Worm (Caenorhabditis elegans): Measurements from ENCODE around the gene CD4.11.

The CD4.11 gene

DNA sequence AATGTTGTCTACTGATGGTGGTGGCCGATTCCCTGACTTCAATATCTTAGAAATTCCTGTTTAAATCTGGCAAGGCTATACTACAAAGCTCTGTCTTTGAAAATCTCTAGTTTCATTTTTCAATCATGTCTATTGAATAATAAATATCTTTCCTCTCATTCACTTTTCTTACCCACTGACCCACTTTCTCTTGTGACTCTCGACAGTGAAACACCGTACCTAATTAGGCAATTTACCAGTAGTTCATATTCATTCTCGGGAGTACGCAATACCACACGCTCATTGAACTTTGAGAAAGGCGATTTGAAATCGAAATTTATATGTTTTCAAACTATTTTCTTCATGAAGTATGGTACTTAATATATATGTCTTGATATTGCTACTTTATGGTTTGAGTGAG is at the start of gene CD4.11:
CD4.11 (plus strand) TSS at position 301 of the 400 bp plus-strand sequence.
- no peak for TF ChIP-seq klf-2 (GFP tag; conservative IDR thresholded peaks at IDR 0.05)
- no peak for TF ChIP-seq med-1 (GFP tag; optimal IDR thresholded peaks at IDR 0.05; ENCODE audit: insufficient read depth)
- no peak for TF ChIP-seq T22C8.4 (GFP tag; IDR thresholded peaks at IDR 0.05)
- no peak for TF ChIP-seq tab-1 (GFP tag; IDR thresholded peaks at IDR 0.05)
- no peak for TF ChIP-seq cog-1 (tag; optimal IDR thresholded peaks at IDR 0.05)
- TF ChIP-seq ztf-23 (GFP tag; IDR thresholded peaks at IDR 0.05), result no peak
- TF ChIP-seq ref-1 (GFP tag; conservative IDR thresholded peaks at IDR 0.05), result no peak
- no peak for TF ChIP-seq ztf-29 (GFP tag; IDR thresholded peaks at IDR 0.05)
- no peak for TF ChIP-seq flt-1 (GFP tag; IDR thresholded peaks at IDR 0.05)

DNA sequence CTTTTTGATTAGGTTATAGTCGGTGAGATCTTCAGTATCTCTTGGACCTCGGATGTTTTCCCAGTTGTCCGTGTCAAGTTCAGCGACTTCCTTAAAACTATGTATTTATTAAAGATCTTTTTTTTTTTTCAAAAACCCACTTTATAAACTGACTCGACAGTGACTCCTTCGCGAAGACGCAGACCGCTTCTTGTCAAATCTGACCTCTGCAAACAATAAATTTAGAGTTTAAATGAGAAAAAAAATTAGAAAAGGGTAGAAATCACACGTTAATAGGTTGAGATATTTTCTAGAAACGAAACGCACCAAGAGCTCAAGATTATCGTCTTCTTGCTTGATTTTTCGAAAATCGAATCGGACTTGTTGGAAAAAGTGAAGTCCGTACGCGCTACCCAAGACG is 49.2 kb upstream of the CD4.11 start, which contains the start of gene C24G6.8:
C24G6.8 (minus strand) TSS at position 101 of the 400 bp plus-strand sequence.
- no peak for TF ChIP-seq ztf-23 (GFP tag; IDR thresholded peaks at IDR 0.05)
- no peak for TF ChIP-seq flt-1 (GFP tag; IDR thresholded peaks at IDR 0.05)
- TF ChIP-seq ztf-29 (GFP tag; IDR thresholded peaks at IDR 0.05), result no peak
- no peak for TF ChIP-seq T22C8.4 (GFP tag; IDR thresholded peaks at IDR 0.05)

DNA sequence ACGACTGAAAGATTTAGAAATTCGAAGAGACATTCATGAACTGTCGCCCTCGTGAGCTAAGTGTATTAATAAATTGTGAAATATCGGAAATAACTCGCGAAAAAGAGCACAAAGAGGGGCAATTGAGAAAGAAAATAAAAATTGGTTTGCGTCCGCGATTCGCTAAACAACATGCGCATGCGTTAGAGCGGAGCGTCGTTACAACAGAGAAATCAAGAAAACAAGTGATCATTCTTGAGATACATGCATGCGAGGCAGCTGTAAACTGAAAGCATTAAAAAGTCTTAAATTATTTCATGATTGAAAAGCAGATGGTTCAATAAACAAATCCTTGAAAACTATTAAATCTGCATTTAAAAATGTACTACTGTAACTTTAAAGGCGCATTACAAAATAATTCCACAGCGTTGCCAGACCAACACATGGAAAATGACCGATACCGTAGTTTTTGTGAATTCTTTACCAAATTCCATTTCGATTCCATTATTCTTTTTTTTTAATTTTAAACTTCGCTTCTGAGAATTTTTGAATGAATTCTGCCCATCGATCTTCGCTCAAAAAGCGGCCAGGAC is 48.6 kb upstream of the CD4.11 start, which contains the start of the genes cox-16 and syp-2:
cox-16 (minus strand) TSS at position 4 of the 572 bp plus-strand sequence.
syp-2 (plus strand) TSS at position 248 of the 572 bp plus-strand sequence.
- TF ChIP-seq T22C8.4 (GFP tag; IDR thresholded peaks at IDR 0.05) (no peak), cog-1 (tag; optimal IDR thresholded peaks at IDR 0.05) (no peak), ztf-23 (GFP tag; IDR thresholded peaks at IDR 0.05) (no peak), tab-1 (GFP tag; IDR thresholded peaks at IDR 0.05) (no peak), med-1 (GFP tag; optimal IDR thresholded peaks at IDR 0.05; ENCODE audit: insufficient read depth) (no peak), ztf-29 (GFP tag; IDR thresholded peaks at IDR 0.05) (no peak), flt-1 (GFP tag; IDR thresholded peaks at IDR 0.05) (no peak), klf-2 (GFP tag; conservative IDR thresholded peaks at IDR 0.05) (no peak), ref-1 (GFP tag; conservative IDR thresholded peaks at IDR 0.05) (no peak)

DNA sequence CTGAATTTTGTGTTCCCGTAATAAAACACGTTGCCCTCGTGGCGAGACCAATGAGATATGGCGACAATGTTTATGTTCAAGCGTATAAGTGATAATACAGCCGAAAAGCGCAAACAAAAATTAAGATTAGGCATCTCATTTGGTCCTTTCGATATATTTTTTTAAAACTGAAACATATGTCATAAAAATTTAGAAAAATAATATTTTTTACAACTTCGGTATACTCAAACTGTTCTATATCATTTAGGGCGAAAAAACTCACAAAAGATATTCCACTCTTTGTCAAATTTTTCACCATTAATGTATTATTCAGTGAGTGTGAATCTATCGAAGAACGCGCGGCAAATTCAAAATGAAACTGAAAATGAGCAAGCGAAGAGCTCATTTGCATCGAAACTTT is 46.4 kb upstream of the CD4.11 start, which contains the start of gene cft-1:
cft-1 (plus strand) TSS at position 301 of the 400 bp plus-strand sequence.
- TF ChIP-seq med-1 (GFP tag; optimal IDR thresholded peaks at IDR 0.05; ENCODE audit: insufficient read depth), result no peak

DNA sequence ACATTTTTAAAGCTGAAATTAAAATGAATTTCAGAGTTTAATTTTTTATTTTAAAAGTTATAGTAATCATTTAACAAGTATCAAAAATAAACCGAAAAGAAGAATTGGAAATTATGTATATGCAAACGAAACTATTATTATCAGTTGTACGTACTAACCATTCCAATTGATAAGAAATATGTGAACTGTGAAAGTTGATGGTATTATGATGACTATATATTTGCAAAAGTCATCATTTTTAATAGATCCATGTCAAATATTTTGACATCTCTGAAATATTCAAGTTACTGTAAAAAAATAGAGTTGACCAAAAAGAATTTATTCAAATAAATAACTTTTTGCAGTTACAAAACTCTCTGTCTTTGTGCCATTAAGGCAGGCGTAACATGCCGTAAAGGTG is 36.9 kb upstream of the CD4.11 start, which contains the start of gene ugt-48:
ugt-48 (minus strand) TSS at position 12 of the 400 bp plus-strand sequence.
- TF ChIP-seq tab-1 (GFP tag; IDR thresholded peaks at IDR 0.05) (no peak), flt-1 (GFP tag; IDR thresholded peaks at IDR 0.05) (no peak), ref-1 (GFP tag; conservative IDR thresholded peaks at IDR 0.05) (no peak), cog-1 (tag; optimal IDR thresholded peaks at IDR 0.05) (no peak), T22C8.4 (GFP tag; IDR thresholded peaks at IDR 0.05) (no peak), ztf-23 (GFP tag; IDR thresholded peaks at IDR 0.05) (no peak), med-1 (GFP tag; optimal IDR thresholded peaks at IDR 0.05; ENCODE audit: insufficient read depth) (no peak), klf-2 (GFP tag; conservative IDR thresholded peaks at IDR 0.05) (no peak), ztf-29 (GFP tag; IDR thresholded peaks at IDR 0.05) (no peak)

DNA sequence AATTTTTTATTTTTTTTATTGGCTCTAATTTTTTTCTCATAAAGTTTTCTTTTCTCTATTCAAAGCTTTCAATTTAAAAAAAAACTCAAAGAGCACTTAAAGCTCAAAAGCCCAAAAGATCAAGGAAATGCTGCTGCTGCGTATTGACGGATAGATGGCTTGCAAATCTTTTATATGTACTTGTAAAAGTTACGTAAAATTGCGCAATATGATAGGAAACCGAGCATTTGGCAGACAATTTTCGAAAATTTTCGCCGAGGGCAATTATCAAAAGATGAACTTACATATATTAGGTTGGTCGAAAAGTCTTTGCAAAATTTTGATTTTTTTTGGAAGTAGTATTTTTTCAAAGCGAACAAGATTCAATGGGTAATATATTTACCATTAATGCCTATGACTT is 36.4 kb upstream of the CD4.11 start:
- TF ChIP-seq T22C8.4 (GFP tag; IDR thresholded peaks at IDR 0.05), result no peak
- TF ChIP-seq ref-1 (GFP tag; conservative IDR thresholded peaks at IDR 0.05), result no peak
- no peak for TF ChIP-seq flt-1 (GFP tag; IDR thresholded peaks at IDR 0.05)
- TF ChIP-seq med-1 (GFP tag; optimal IDR thresholded peaks at IDR 0.05; ENCODE audit: insufficient read depth), result no peak
- TF ChIP-seq tab-1 (GFP tag; IDR thresholded peaks at IDR 0.05), result no peak
- no peak for TF ChIP-seq klf-2 (GFP tag; conservative IDR thresholded peaks at IDR 0.05)

DNA sequence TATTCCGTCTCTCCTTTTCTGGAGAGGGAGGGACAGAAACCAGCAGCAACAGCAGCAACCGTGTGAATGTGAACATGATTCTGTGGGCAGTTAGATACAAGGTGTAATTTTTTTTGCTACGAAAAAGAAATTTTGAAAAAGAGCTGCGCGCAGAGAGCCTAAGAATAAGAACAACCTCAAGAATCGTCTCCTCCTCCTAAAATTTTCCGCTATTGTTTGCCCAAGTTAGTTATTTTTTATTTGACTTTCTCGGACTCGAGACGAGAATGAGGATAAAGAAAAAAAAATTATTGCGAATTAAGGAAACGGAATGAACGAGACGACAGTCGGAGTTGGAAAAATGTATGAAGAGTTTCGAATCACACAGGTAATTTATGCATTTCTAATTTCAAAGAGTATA is 26.3 kb upstream of the CD4.11 start, which contains the start of gene glb-5:
glb-5 (plus strand) TSS at position 301 of the 400 bp plus-strand sequence.
- no peak for TF ChIP-seq tab-1 (GFP tag; IDR thresholded peaks at IDR 0.05)
- TF ChIP-seq ref-1 (GFP tag; conservative IDR thresholded peaks at IDR 0.05), result no peak
- TF ChIP-seq ztf-23 (GFP tag; IDR thresholded peaks at IDR 0.05), result no peak
- no peak for TF ChIP-seq med-1 (GFP tag; optimal IDR thresholded peaks at IDR 0.05; ENCODE audit: insufficient read depth)

DNA sequence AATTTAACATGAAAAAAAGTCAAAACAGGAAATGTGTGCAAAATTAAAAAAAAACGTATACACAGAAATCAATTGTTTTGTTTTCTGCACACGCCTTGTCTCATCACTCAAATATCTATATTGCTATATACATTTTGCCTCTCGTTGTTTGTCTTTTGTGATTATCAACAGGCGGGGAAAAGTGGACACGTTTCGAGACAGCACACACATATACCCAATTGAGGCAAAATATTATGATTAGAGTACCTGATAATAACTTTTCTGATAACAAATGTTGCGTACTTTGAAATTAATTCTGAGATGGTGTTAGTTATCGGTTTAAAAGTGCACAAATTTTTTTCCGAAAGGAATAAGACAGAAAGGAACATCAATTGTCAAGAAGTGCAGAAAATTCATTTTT is 25.1 kb upstream of the CD4.11 start:
- TF ChIP-seq ztf-29 (GFP tag; IDR thresholded peaks at IDR 0.05) (no peak), tab-1 (GFP tag; IDR thresholded peaks at IDR 0.05) (no peak), ref-1 (GFP tag; conservative IDR thresholded peaks at IDR 0.05) (no peak)

DNA sequence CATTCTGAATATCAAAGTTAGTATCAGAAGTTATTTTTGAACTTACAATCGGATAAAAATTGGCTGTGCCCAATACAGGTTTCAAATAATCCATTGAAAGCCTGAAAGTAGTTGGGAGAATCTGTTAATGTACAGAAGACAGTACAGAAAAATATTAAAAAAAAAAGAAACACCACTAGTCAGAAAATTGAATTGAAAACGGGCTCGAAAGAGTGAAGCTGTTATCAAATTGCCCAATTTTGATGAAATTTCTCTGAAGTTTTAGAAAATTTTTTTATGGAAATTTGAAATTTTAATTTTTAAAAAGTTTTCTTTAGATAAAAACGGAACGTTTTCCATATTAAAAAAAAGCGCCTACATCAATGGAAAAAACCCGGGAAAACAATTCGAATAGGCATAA is 17.8 kb upstream of the CD4.11 start, which contains the start of gene C18C4.7:
C18C4.7 (minus strand) TSS at position 101 of the 400 bp plus-strand sequence.
- TF ChIP-seq tab-1 (GFP tag; IDR thresholded peaks at IDR 0.05) (no peak), klf-2 (GFP tag; conservative IDR thresholded peaks at IDR 0.05) (no peak), T22C8.4 (GFP tag; IDR thresholded peaks at IDR 0.05) (no peak), ztf-29 (GFP tag; IDR thresholded peaks at IDR 0.05) (no peak), med-1 (GFP tag; optimal IDR thresholded peaks at IDR 0.05; ENCODE audit: insufficient read depth) (no peak), flt-1 (GFP tag; IDR thresholded peaks at IDR 0.05) (no peak), cog-1 (tag; optimal IDR thresholded peaks at IDR 0.05) (no peak), ztf-23 (GFP tag; IDR thresholded peaks at IDR 0.05) (no peak), ref-1 (GFP tag; conservative IDR thresholded peaks at IDR 0.05) (no peak)

DNA sequence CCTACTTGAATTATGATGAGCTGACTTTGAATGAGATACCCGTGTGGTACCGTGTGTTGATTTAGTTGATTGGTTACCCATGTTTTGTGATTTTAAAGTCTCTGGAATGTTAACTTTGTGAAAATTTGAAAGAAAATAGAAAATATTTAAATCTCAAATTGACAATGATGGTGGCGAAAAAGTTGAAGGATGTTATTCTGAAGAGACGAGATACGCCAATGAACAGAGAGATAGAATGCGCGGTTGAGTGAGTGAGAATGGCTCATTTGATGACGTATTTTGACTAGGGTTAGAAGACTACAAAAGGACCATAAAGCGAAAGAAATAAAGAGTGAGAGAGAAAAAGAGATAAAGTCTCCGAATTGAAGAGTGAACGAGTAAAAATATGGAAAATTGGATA is 14.5 kb upstream of the CD4.11 start, which contains the start of gene glb-6:
glb-6 (minus strand) TSS at position 101 of the 400 bp plus-strand sequence.
- TF ChIP-seq flt-1 (GFP tag; IDR thresholded peaks at IDR 0.05), result no peak
- no peak for TF ChIP-seq cog-1 (tag; optimal IDR thresholded peaks at IDR 0.05)
- TF ChIP-seq tab-1 (GFP tag; IDR thresholded peaks at IDR 0.05), result no peak
- no peak for TF ChIP-seq ztf-23 (GFP tag; IDR thresholded peaks at IDR 0.05)
- TF ChIP-seq ztf-29 (GFP tag; IDR thresholded peaks at IDR 0.05), result no peak
- no peak for TF ChIP-seq med-1 (GFP tag; optimal IDR thresholded peaks at IDR 0.05; ENCODE audit: insufficient read depth)
- no peak for TF ChIP-seq klf-2 (GFP tag; conservative IDR thresholded peaks at IDR 0.05)
- TF ChIP-seq ref-1 (GFP tag; conservative IDR thresholded peaks at IDR 0.05), result no peak
